Worm (Caenorhabditis elegans) whole organism, L3 larva: ENCODE measurements around the gene sra-28.
A peak's percentile ranks its signal among the peaks of the same experiment; 100 is the strongest.

Source experiments
- aly-2 ChIP-seq: fragments of 150-350 bp; optimal IDR thresholded peaks from 2 replicates; lab custom pipeline; 2014; ENCODE audit warnings: missing biosample characterization, missing genetic modification characterization
- ama-1 ChIP-seq: fragments of 150-350 bp; optimal IDR thresholded peaks from 2 replicates; lab custom pipeline; 2018
- ceh-16 ChIP-seq: sonication (generic microtip); optimal IDR thresholded peaks from 2 replicates; lab custom pipeline; 2017; ENCODE audit warnings: missing biosample characterization, missing genetic modification characterization
- egl-27 ChIP-seq: sonication (generic microtip); optimal IDR thresholded peaks from 4 replicates; lab custom pipeline; 2017; ENCODE audit warnings: missing biosample characterization, missing genetic modification reagents, missing genetic modification characterization
- egl-5 ChIP-seq: fragments of 150-350 bp; optimal IDR thresholded peaks from 2 replicates; lab custom pipeline; 2017; ENCODE audit warnings: missing biosample characterization, missing genetic modification reagents, missing genetic modification characterization, inconsistent platforms
- elt-2 ChIP-seq: sonication (generic microtip); optimal IDR thresholded peaks from 2 replicates; lab custom pipeline; 2016; ENCODE audit warnings: missing genetic modification reagents, mild to moderate bottlenecking, missing genetic modification characterization, missing compliant biosample characterization
- eor-1 ChIP-seq, 2 experiments: fragments of 150-350 bp; optimal IDR thresholded peaks; 2 replicates each; lab custom pipeline; 2014 to 2018; ENCODE audit warnings: missing biosample characterization in 2 of 2, missing genetic modification characterization in 2 of 2
- fkh-10 ChIP-seq: sonication (generic microtip); optimal IDR thresholded peaks from 2 replicates; lab custom pipeline; 2017; ENCODE audit warnings: missing biosample characterization, missing genetic modification reagents, missing genetic modification characterization
- fkh-2 ChIP-seq: fragments of 150-350 bp; optimal IDR thresholded peaks from 2 replicates; lab custom pipeline; 2014; ENCODE audit warnings: missing biosample characterization, missing genetic modification reagents, missing genetic modification characterization
- hmg-11 ChIP-seq: sonication (generic microtip); optimal IDR thresholded peaks from 2 replicates; lab custom pipeline; 2016; ENCODE audit warnings: missing genetic modification characterization, missing compliant biosample characterization
- jun-1 ChIP-seq: fragments of 150-350 bp; optimal IDR thresholded peaks from 2 replicates; lab custom pipeline; 2014; ENCODE audit warnings: missing biosample characterization, missing genetic modification reagents, missing genetic modification characterization
- lin-15B ChIP-seq: fragments of 150-350 bp; optimal IDR thresholded peaks from 2 replicates; lab custom pipeline; 2014; ENCODE audit warnings: missing biosample characterization, missing genetic modification characterization
- lin-39 ChIP-seq: fragments of 150-350 bp; optimal IDR thresholded peaks from 2 replicates; lab custom pipeline; 2018; ENCODE audit warnings: missing biosample characterization, missing genetic modification reagents, missing genetic modification characterization
- lsy-12 ChIP-seq: sonication (generic microtip); optimal IDR thresholded peaks from 2 replicates; lab custom pipeline; 2016; ENCODE audit warnings: mild to moderate bottlenecking, missing genetic modification characterization, missing compliant biosample characterization
- mdl-1 ChIP-seq: fragments of 150-350 bp; optimal IDR thresholded peaks from 2 replicates; lab custom pipeline; 2014; ENCODE audit warnings: missing biosample characterization, missing genetic modification characterization
- mml-1 ChIP-seq: fragments of 150-350 bp; sonication (generic microtip); optimal IDR thresholded peaks from 3 replicates; lab custom pipeline; 2014; ENCODE audit warnings: missing biosample characterization, missing genetic modification characterization
- nfya-1 ChIP-seq: sonication (generic microtip); optimal IDR thresholded peaks from 2 replicates; lab custom pipeline; 2017; ENCODE audit warnings: missing genetic modification characterization, mild to moderate bottlenecking, missing compliant biosample characterization, antibody characterized with exemption, moderate library complexity; ENCODE audit not compliant: insufficient read depth
- nhr-11 ChIP-seq: fragments of 150-350 bp; optimal IDR thresholded peaks from 2 replicates; lab custom pipeline; 2014; ENCODE audit warnings: missing biosample characterization, missing genetic modification characterization
- nhr-23 ChIP-seq: fragments of 150-350 bp; optimal IDR thresholded peaks from 2 replicates; lab custom pipeline; 2014; ENCODE audit warnings: missing biosample characterization, missing genetic modification reagents, missing genetic modification characterization
- nhr-237 ChIP-seq: fragments of 150-350 bp; optimal IDR thresholded peaks from 2 replicates; lab custom pipeline; 2014; ENCODE audit warnings: missing biosample characterization, missing genetic modification characterization
- nhr-25 ChIP-seq: sonication (generic microtip); optimal IDR thresholded peaks from 2 replicates; lab custom pipeline; 2017; ENCODE audit warnings: missing biosample characterization, missing genetic modification characterization
- nhr-28 ChIP-seq: fragments of 150-350 bp; optimal IDR thresholded peaks from 2 replicates; lab custom pipeline; 2014; ENCODE audit warnings: missing biosample characterization, missing genetic modification characterization
- nhr-76 ChIP-seq: fragments of 150-350 bp; sonication (generic microtip); optimal IDR thresholded peaks from 5 replicates; lab custom pipeline; 2014; ENCODE audit warnings: missing biosample characterization, missing genetic modification characterization
- pha-4 ChIP-seq: fragments of 150-350 bp; optimal IDR thresholded peaks from 2 replicates; lab custom pipeline; 2014; ENCODE audit warnings: missing biosample characterization, missing genetic modification reagents, missing genetic modification characterization
- pqm-1 ChIP-seq: fragments of 150-350 bp; optimal IDR thresholded peaks from 2 replicates; lab custom pipeline; 2017; ENCODE audit warnings: missing biosample characterization, missing genetic modification characterization, inconsistent platforms
- sea-2 ChIP-seq: fragments of 150-350 bp; sonication (generic microtip); optimal IDR thresholded peaks from 4 replicates; lab custom pipeline; 2014; ENCODE audit warnings: missing biosample characterization, missing genetic modification reagents, missing genetic modification characterization
- skn-1 ChIP-seq: fragments of 150-350 bp; optimal IDR thresholded peaks from 2 replicates; lab custom pipeline; 2014; ENCODE audit warnings: missing biosample characterization, missing genetic modification characterization
- unc-39 ChIP-seq: sonication (generic microtip); optimal IDR thresholded peaks from 4 replicates; lab custom pipeline; 2017; ENCODE audit warnings: missing biosample characterization, missing genetic modification characterization
- unc-62 ChIP-seq: fragments of 150-350 bp; sonication (generic microtip); optimal IDR thresholded peaks from 4 replicates; lab custom pipeline; 2014; ENCODE audit warnings: missing biosample characterization, missing genetic modification reagents, missing genetic modification characterization
- zag-1 ChIP-seq: fragments of 150-350 bp; optimal IDR thresholded peaks from 2 replicates; lab custom pipeline; 2014; ENCODE audit warnings: missing biosample characterization, missing genetic modification characterization

The sra-28 gene

ce11 chrII:6609315-6609842 is 35.8 kb upstream of the sra-28 start, which contains the start of gene epg-5 (continued):
- TF ChIP-seq fkh-10 (GFP tag; lab: Kevin White, UChicago) (no peak), nhr-23 (tag; lab: Kevin White, UChicago) (no peak), fkh-2 (tag; lab: Kevin White, UChicago) (no peak), mml-1 (tag; lab: Kevin White, UChicago) (no peak), nhr-11 (tag; lab: Kevin White, UChicago) (no peak), lsy-12 (tag; lab: Kevin White, UChicago) (no peak), nhr-76 (tag; lab: Kevin White, UChicago) (no peak), hmg-11 (tag; lab: Kevin White, UChicago) (peak; percentile 20), skn-1 (tag; lab: Kevin White, UChicago) (no peak), nhr-28 (tag; lab: Kevin White, UChicago) (no peak)

DNA sequence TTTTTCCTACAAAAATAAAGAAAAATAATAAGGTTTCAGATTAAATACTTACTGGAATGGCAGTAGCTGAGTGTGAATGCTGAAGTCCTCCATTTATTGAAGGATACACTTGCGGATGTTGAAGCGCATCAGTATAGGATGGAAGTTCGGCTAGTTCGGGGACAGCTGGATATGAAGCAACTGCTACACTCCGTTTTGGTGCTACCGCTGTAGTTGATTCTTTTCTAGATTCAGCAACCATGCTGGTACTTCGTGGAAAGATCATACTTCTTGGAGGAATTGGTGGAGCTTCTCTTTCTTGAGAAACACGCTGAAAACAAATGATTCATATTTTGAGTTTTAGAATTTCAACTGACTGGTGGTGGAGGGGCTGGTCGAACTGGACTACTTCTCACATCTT is 35.0 kb upstream of the sra-28 start:
- TF ChIP-seq hmg-11 (tag; lab: Kevin White, UChicago) (no peak), zag-1 (tag; lab: Kevin White, UChicago) (no peak), ceh-16 (tag; lab: Kevin White, UChicago) (no peak), eor-1 (tag; optimal IDR thresholded peaks at IDR 0.05; lab: Kevin White, UChicago) (no peak), pha-4 (tag; lab: Kevin White, UChicago) (no peak), egl-5 (tag; lab: Kevin White, UChicago) (no peak), nfya-1 (tag; lab: Kevin White, UChicago) (no peak), lsy-12 (tag; lab: Kevin White, UChicago) (no peak), unc-39 (tag; lab: Kevin White, UChicago) (no peak), mml-1 (tag; lab: Kevin White, UChicago) (no peak), jun-1 (tag; lab: Kevin White, UChicago) (no peak), unc-62 (GFP tag; lab: Kevin White, UChicago) (no peak), nhr-11 (tag; lab: Kevin White, UChicago) (no peak), nhr-23 (tag; lab: Kevin White, UChicago) (no peak), ama-1 (lab: Kevin White, UChicago) (no peak)

DNA sequence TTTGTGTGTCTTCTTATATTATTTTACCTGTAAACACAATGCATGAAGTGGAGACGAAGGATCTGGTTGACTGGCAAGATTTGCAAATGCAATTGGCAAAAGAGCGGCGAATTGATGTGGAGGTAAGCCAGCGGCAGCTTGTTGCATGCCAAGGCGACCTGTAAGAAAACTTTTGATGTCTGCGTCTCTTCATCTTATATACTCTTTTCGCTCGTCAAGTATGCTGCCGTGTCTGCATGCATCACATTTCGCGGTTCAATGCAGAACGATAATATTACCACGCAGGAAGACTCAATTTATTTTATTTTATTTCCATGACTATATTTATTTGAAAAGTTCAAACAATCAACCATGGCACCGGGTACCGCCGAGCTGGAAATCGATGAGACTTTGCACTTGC is 27.4 kb upstream of the sra-28 start, which contains the start of gene vps-33.2:
TSS of gene vps-33.2 (plus strand) at position 244 of the 400 bp plus-strand sequence.
- TF ChIP-seq lsy-12 (tag; lab: Kevin White, UChicago) (peak; percentile 33), egl-27 (no peak), fkh-2 (tag; lab: Kevin White, UChicago) (no peak), elt-2 (peak; percentile 19), hmg-11 (tag; lab: Kevin White, UChicago) (peak; percentile 80), nhr-23 (tag; lab: Kevin White, UChicago) (peak; percentile 9), sea-2 (GFP tag; lab: Kevin White, UChicago) (no peak), nhr-28 (tag; lab: Kevin White, UChicago) (no peak), nhr-25 (tag; lab: Kevin White, UChicago) (peak; percentile 3), lin-39 (tag; lab: Kevin White, UChicago) (peak; percentile 24), jun-1 (tag; lab: Kevin White, UChicago) (no peak), nfya-1 (tag; lab: Kevin White, UChicago) (peak; percentile 54), unc-39 (tag; lab: Kevin White, UChicago) (no peak)

DNA sequence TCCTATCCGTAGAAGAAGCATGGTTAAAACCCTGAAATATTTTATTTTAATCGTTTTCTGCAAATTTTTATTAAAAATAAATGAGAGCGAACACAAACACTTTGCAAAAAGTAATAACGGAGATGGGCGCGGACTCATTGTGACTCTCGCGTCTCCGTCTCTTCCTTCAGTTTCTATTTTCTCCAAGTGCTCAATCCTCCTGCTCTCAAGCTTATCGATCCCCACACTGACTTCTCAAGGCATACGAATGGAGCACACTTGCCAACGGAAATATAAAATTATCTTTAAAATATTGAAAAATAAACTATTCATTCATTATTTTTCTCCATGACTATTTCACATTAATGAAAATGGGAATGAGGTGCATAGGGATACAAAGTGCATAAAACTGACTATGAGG is 24.5 kb upstream of the sra-28 start, which contains the start of gene dnj-8:
TSS of gene dnj-8 (minus strand) at position 31 of the 400 bp plus-strand sequence.
- no peak for TF ChIP-seq ceh-16 (tag; lab: Kevin White, UChicago)
- TF ChIP-seq pqm-1 (tag; lab: Kevin White, UChicago): no peak
- peak; percentile 6 for TF ChIP-seq ama-1 (lab: Kevin White, UChicago)
- no peak for TF ChIP-seq lsy-12 (tag; lab: Kevin White, UChicago)
- TF ChIP-seq pha-4 (tag; lab: Kevin White, UChicago): peak; percentile 25
- no peak for TF ChIP-seq unc-62 (GFP tag; lab: Kevin White, UChicago)
- TF ChIP-seq fkh-10 (GFP tag; lab: Kevin White, UChicago): no peak
- no peak for TF ChIP-seq egl-5 (tag; lab: Kevin White, UChicago)
- no peak for TF ChIP-seq mdl-1 (tag; lab: Kevin White, UChicago)
- TF ChIP-seq lin-15B (tag; lab: Kevin White, UChicago): peak; percentile 23
- no peak for TF ChIP-seq nhr-23 (tag; lab: Kevin White, UChicago)
- no peak for TF ChIP-seq eor-1 (tag; optimal IDR thresholded peaks at IDR 0.05; lab: Kevin White, UChicago)
- no peak for TF ChIP-seq aly-2
- TF ChIP-seq nfya-1 (tag; lab: Kevin White, UChicago): peak; percentile 60
- peak; percentile 66 for TF ChIP-seq lin-39 (tag; lab: Kevin White, UChicago)
- no peak for TF ChIP-seq jun-1 (tag; lab: Kevin White, UChicago)
- TF ChIP-seq nhr-237 (tag; lab: Kevin White, UChicago): no peak
